Worm (Caenorhabditis elegans): ENCODE measurements around the gene E02H9.3.

E02H9.3 gene

ce11 chrIII:2471855-2472254 is 13.0 kb downstream of the E02H9.3 start:
- TF ChIP-seq tbx-2 (tag; optimal IDR thresholded peaks at IDR 0.05), result peak; percentile 7
- TF ChIP-seq dve-1 (tag; optimal IDR thresholded peaks at IDR 0.05), result peak; percentile 2
- no peak for TF ChIP-seq ama-1 (optimal IDR thresholded peaks at IDR 0.05)
- TF ChIP-seq pax-1 (tag; optimal IDR thresholded peaks at IDR 0.05), result no peak
- TF ChIP-seq hlh-13 (GFP tag; optimal IDR thresholded peaks at IDR 0.05), result no peak
- no peak for TF ChIP-seq ceh-30 (tag; optimal IDR thresholded peaks at IDR 0.05)
- TF ChIP-seq lin-11 (tag; optimal IDR thresholded peaks at IDR 0.05), result no peak
- TF ChIP-seq syd-9 (tag; optimal IDR thresholded peaks at IDR 0.05), result no peak
- TF ChIP-seq eyg-1 (tag; optimal IDR thresholded peaks at IDR 0.05), result no peak
- TF ChIP-seq tbx-7 (tag; optimal IDR thresholded peaks at IDR 0.05), result no peak
- TF ChIP-seq hlh-30 (tag; optimal IDR thresholded peaks at IDR 0.05; ENCODE audit: insufficient read depth), result peak; percentile 61
- no peak for TF ChIP-seq sox-4 (tag; optimal IDR thresholded peaks at IDR 0.05)
- TF ChIP-seq fkh-10 (GFP tag; optimal IDR thresholded peaks at IDR 0.05), result no peak
- TF ChIP-seq nfya-1 (tag; optimal IDR thresholded peaks at IDR 0.05), result peak; percentile 71
- TF ChIP-seq ceh-19 (GFP tag; optimal IDR thresholded peaks at IDR 0.05), result no peak
- TF ChIP-seq zip-5 (tag; optimal IDR thresholded peaks at IDR 0.05), result no peak
- TF ChIP-seq dmd-4 (tag; optimal IDR thresholded peaks at IDR 0.05; ENCODE audit: borderline replicate concordance), result no peak
- peak; percentile 29 for TF ChIP-seq elt-2 (tag; optimal IDR thresholded peaks at IDR 0.05)
- TF ChIP-seq fkh-6 (tag; optimal IDR thresholded peaks at IDR 0.05), result no peak
- no peak for TF ChIP-seq ref-2 (tag; optimal IDR thresholded peaks at IDR 0.05)
- TF ChIP-seq pha-2 (tag; optimal IDR thresholded peaks at IDR 0.05), result no peak
- TF ChIP-seq npax-4 (tag; optimal IDR thresholded peaks at IDR 0.05), result no peak
- no peak for TF ChIP-seq ceh-22 (tag; optimal IDR thresholded peaks at IDR 0.05)
- TF ChIP-seq sox-2 (GFP tag; IDR thresholded peaks at IDR 0.05), result no peak; the same call in 1 of the 2 replicates
- TF ChIP-seq pag-3 (tag; optimal IDR thresholded peaks at IDR 0.05; ENCODE audit: borderline replicate concordance), result no peak
- TF ChIP-seq K02D7.2 (tag; optimal IDR thresholded peaks at IDR 0.05), result no peak
- no peak for TF ChIP-seq pat-9 (tag; optimal IDR thresholded peaks at IDR 0.05)
- no peak for TF ChIP-seq lim-6 (tag; optimal IDR thresholded peaks at IDR 0.05)
- no peak for TF ChIP-seq ceh-45 (GFP tag; IDR thresholded peaks at IDR 0.05)

DNA sequence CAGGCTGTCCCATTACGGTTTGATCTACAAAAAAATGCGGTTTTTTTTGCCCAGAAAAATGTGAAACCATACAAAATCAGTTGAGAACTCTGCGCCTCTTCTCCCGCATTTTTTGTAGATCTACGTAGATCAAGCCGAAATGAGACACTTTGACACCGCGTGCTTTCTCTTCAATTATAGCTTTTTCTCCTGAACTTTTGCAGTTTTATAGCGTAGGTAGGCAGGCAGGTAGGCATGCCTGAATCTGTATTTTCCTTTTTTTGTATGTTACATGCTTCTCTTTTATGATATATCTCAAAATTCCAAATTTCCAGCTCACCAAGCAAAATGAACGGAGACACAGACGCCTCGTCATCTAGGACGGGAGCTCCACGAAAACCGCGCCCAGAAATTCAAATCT is 14.7 kb downstream of the E02H9.3 start, which contains the start of gene smg-6:
Gene smg-6, plus strand, starts transcription at position 301 of the 400 bp plus-strand sequence.
- TF ChIP-seq unc-55 (GFP tag; optimal IDR thresholded peaks at IDR 0.05), result no peak
- TF ChIP-seq unc-3 (GFP tag; conservative IDR thresholded peaks at IDR 0.05), result no peak
- TF ChIP-seq unc-3 (tag; optimal IDR thresholded peaks at IDR 0.05), result no peak
- TF ChIP-seq ceh-45 (GFP tag; IDR thresholded peaks at IDR 0.05), result no peak
- no peak for TF ChIP-seq ceh-48 (tag; optimal IDR thresholded peaks at IDR 0.05)
- TF ChIP-seq madf-2 (tag; optimal IDR thresholded peaks at IDR 0.05), result no peak
- no peak for TF ChIP-seq unc-86 (tag; optimal IDR thresholded peaks at IDR 0.05)
- no peak for TF ChIP-seq tbx-2 (tag; optimal IDR thresholded peaks at IDR 0.05)
- no peak for TF ChIP-seq ceh-2 (tag; optimal IDR thresholded peaks at IDR 0.05)
- TF ChIP-seq pax-1 (tag; optimal IDR thresholded peaks at IDR 0.05), result no peak
- no peak for TF ChIP-seq pat-9 (tag; optimal IDR thresholded peaks at IDR 0.05)
- TF ChIP-seq zip-5 (tag; optimal IDR thresholded peaks at IDR 0.05), result no peak
- TF ChIP-seq ref-2 (tag; optimal IDR thresholded peaks at IDR 0.05), result no peak
- no peak for TF ChIP-seq ceh-14 (tag; optimal IDR thresholded peaks at IDR 0.05)
- no peak for TF ChIP-seq elt-4 (tag; optimal IDR thresholded peaks at IDR 0.05)
- no peak for TF ChIP-seq ceh-18 (tag; optimal IDR thresholded peaks at IDR 0.05)

- TF ChIP-seq ceh-18 (tag; optimal IDR thresholded peaks at IDR 0.05) (no peak), K02D7.2 (tag; optimal IDR thresholded peaks at IDR 0.05) (no peak), pha-2 (tag; optimal IDR thresholded peaks at IDR 0.05) (no peak), lim-6 (tag; optimal IDR thresholded peaks at IDR 0.05) (no peak), nhr-232 (tag; optimal IDR thresholded peaks at IDR 0.05) (no peak), unc-86 (tag; optimal IDR thresholded peaks at IDR 0.05) (no peak), pat-9 (tag; optimal IDR thresholded peaks at IDR 0.05) (no peak)
Measured at ce11 chrIII:2474781-2475180, 15.9 kb downstream of the E02H9.3 start.

Data from whole organism, late embryonic.